Fruit fly (Drosophila melanogaster) whole organism, adult: Measurements from ENCODE around the gene CG13606.

Experiments used
- CG11617 ChIP-seq: fragments of 200-800 bp; sonication (Bioruptor generic); optimal IDR thresholded peaks from 2 replicates; lab custom pipeline; 2017; ENCODE audit warnings: mild to moderate bottlenecking, missing biosample characterization, missing genetic modification reagents, missing genetic modification characterization
- CG12768 ChIP-seq: fragments of 200-800 bp; sonication (Bioruptor generic); optimal IDR thresholded peaks from 2 replicates; lab custom pipeline; 2017; ENCODE audit warnings: missing biosample characterization, missing genetic modification characterization, mild to moderate bottlenecking, moderate library complexity, missing genetic modification reagents
- CG14711 ChIP-seq: fragments of 200-800 bp; sonication (Bioruptor generic); optimal IDR thresholded peaks from 2 replicates; lab custom pipeline; 2018; ENCODE audit warnings: missing biosample characterization, mild to moderate bottlenecking, missing genetic modification characterization, moderate library complexity
- CG1620 ChIP-seq: fragments of 200-800 bp; sonication (Bioruptor generic); optimal IDR thresholded peaks from 2 replicates; lab custom pipeline; 2016; ENCODE audit warnings: missing biosample characterization, missing genetic modification characterization
- CG33017 ChIP-seq: fragments of 200-800 bp; sonication (Bioruptor generic); optimal IDR thresholded peaks from 2 replicates; lab custom pipeline; 2018; ENCODE audit warnings: missing biosample characterization, mild to moderate bottlenecking, missing genetic modification characterization, moderate library complexity
- CG5204 ChIP-seq: fragments of 200-800 bp; sonication (Bioruptor generic); optimal IDR thresholded peaks from 2 replicates; lab custom pipeline; 2016; ENCODE audit warnings: missing biosample characterization, missing genetic modification characterization
- CG7045 ChIP-seq: fragments of 200-800 bp; sonication (Bioruptor generic); optimal IDR thresholded peaks from 2 replicates; lab custom pipeline; 2017; ENCODE audit warnings: missing biosample characterization, mild to moderate bottlenecking, missing genetic modification characterization
- CG7101 ChIP-seq: fragments of 200-800 bp; sonication (Bioruptor generic); optimal IDR thresholded peaks from 2 replicates; lab custom pipeline; 2018; ENCODE audit warnings: missing biosample characterization, mild to moderate bottlenecking, missing genetic modification characterization, moderate library complexity
- Clk ChIP-seq: fragments of 200-800 bp; sonication (Bioruptor generic); optimal IDR thresholded peaks from 2 replicates; lab custom pipeline; 2017; ENCODE audit warnings: missing biosample characterization, missing genetic modification characterization
- Crg-1 ChIP-seq: fragments of 200-800 bp; sonication (Bioruptor generic); optimal IDR thresholded peaks from 2 replicates; lab custom pipeline; 2016; ENCODE audit warnings: missing biosample characterization, missing genetic modification characterization
- Hr96 ChIP-seq: fragments of 200-800 bp; sonication (Bioruptor generic); optimal IDR thresholded peaks from 2 replicates; lab custom pipeline; 2016; ENCODE audit warnings: missing biosample characterization, missing genetic modification characterization
- Mnt ChIP-seq: fragments of 200-800 bp; sonication (Bioruptor generic); optimal IDR thresholded peaks from 2 replicates; lab custom pipeline; 2016; ENCODE audit warnings: missing biosample characterization, mild to moderate bottlenecking, missing genetic modification characterization
- bab1 ChIP-seq: fragments of 200-800 bp; sonication (Bioruptor generic); optimal IDR thresholded peaks from 3 replicates; lab custom pipeline; 2019; ENCODE audit warnings: missing biosample characterization, mild to moderate bottlenecking, missing genetic modification characterization, moderate library complexity
- cic ChIP-seq: fragments of 200-800 bp; sonication (Bioruptor generic); optimal IDR thresholded peaks from 2 replicates; lab custom pipeline; 2017; ENCODE audit warnings: missing biosample characterization, mild to moderate bottlenecking, missing genetic modification characterization, moderate library complexity
- cnc ChIP-seq, 2 experiments: fragments of >200 bp; optimal IDR thresholded peaks; 2 replicates each; lab custom pipeline; 2017
- kay ChIP-seq: fragments of 200-800 bp; sonication (Bioruptor generic); peaks from one replicate; lab custom pipeline; 2016; ENCODE audit warnings: missing biosample characterization, missing genetic modification characterization, borderline replicate concordance
- ovo ChIP-seq: fragments of 200-800 bp; sonication (Bioruptor generic); optimal IDR thresholded peaks from 2 replicates; lab custom pipeline; 2016; ENCODE audit warnings: missing biosample characterization, missing genetic modification characterization
- pad ChIP-seq: fragments of 200-800 bp; sonication (Bioruptor generic); optimal IDR thresholded peaks from 3 replicates; lab custom pipeline; 2017; ENCODE audit warnings: missing biosample characterization, missing genetic modification characterization, mild to moderate bottlenecking, moderate library complexity, missing genetic modification reagents
- tj ChIP-seq: fragments of 200-800 bp; sonication (Bioruptor generic); optimal IDR thresholded peaks from 3 replicates; lab custom pipeline; 2017; ENCODE audit warnings: missing biosample characterization, mild to moderate bottlenecking, missing genetic modification characterization, moderate library complexity
- toe ChIP-seq: fragments of 200-800 bp; sonication (Bioruptor generic); optimal IDR thresholded peaks from 2 replicates; lab custom pipeline; 2016; ENCODE audit warnings: missing biosample characterization, missing genetic modification characterization

Gene CG13606

dm6 chr3R:24169362-24169761 lies 3.1 kb upstream of the CG13606 start, which contains the start of gene CG5510:
CG5510 (minus strand) TSS chr3R:24169562.
- TF ChIP-seq Crg-1 (GFP tag; lab: Kevin White, UChicago) (peak; percentile 33), bab1 (GFP tag; lab: Kevin White, UChicago) (peak; percentile 79), cnc (optimal IDR thresholded peaks at IDR 0.05; lab: Kevin White, UChicago) (peak in 1 of 2 experiments; percentile 34), CG12768 (no peak), pad (peak; percentile 2), Clk (no peak), Hr96 (GFP tag; lab: Kevin White, UChicago) (no peak), toe (GFP tag; lab: Kevin White, UChicago) (no peak), CG1620 (peak; percentile 43), CG33017 (tag; lab: Kevin White, UChicago) (no peak), CG5204 (GFP tag; lab: Kevin White, UChicago) (no peak), kay (no peak), CG7101 (tag; lab: Kevin White, UChicago) (peak; percentile 28), ovo (GFP tag; lab: Kevin White, UChicago) (no peak), CG7045 (GFP tag; lab: Kevin White, UChicago) (no peak), CG14711 (tag; lab: Kevin White, UChicago) (peak; percentile 50), tj (GFP tag; lab: Kevin White, UChicago) (peak; percentile 18), CG11617 (GFP tag; lab: Kevin White, UChicago) (peak; percentile 27), cic (GFP tag; lab: Kevin White, UChicago) (peak; percentile 16), Mnt (GFP tag; lab: Kevin White, UChicago) (peak; percentile 40)

DNA sequence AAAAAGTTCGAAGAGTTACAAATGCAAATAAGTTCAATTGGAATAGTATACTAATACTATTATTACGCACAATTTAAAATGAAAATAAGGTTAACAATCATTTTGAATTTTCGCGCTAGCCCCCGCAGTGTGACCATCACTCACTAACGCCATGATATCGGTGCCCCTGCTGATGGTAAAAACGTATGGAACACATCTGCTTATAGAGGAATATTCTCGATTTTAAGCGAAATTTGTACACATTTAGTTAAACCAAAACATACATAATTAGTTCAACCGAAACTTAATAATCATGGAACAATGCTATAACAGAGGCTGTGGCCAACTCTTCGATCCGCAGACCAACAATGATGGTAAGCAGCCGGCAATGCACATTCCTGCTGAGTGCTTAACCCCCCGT lies 13.8 kb downstream of the CG13606 start, which contains the start of gene mora:
mora (plus strand) TSS at position 172 of the 400 bp plus-strand sequence.
- TF ChIP-seq toe (GFP tag; lab: Kevin White, UChicago) (no peak), CG7101 (tag; lab: Kevin White, UChicago) (no peak), Hr96 (GFP tag; lab: Kevin White, UChicago) (no peak)

dm6 chr3R:24188619-24189018 lies 16.2 kb downstream of the CG13606 start, which contains the start of gene CG5515:
CG5515 (minus strand) TSS chr3R:24188896.
- peak; percentile 70 for TF ChIP-seq Mnt (GFP tag; lab: Kevin White, UChicago)
- no peak for TF ChIP-seq cnc (optimal IDR thresholded peaks at IDR 0.05; lab: Kevin White, UChicago)
- TF ChIP-seq pad = peak; percentile 41
- peak; percentile 85 for TF ChIP-seq toe (GFP tag; lab: Kevin White, UChicago)
- TF ChIP-seq cic (GFP tag; lab: Kevin White, UChicago) = peak; percentile 18
- TF ChIP-seq bab1 (GFP tag; lab: Kevin White, UChicago) = peak; percentile 96
- peak; percentile 65 for TF ChIP-seq CG7101 (tag; lab: Kevin White, UChicago)
- TF ChIP-seq Crg-1 (GFP tag; lab: Kevin White, UChicago) = peak; percentile 68
- TF ChIP-seq CG14711 (tag; lab: Kevin White, UChicago) = peak; percentile 65
- peak; percentile 65 for TF ChIP-seq CG7045 (GFP tag; lab: Kevin White, UChicago)
- peak; percentile 57 for TF ChIP-seq CG33017 (tag; lab: Kevin White, UChicago)
- peak; percentile 87 for TF ChIP-seq CG5204 (GFP tag; lab: Kevin White, UChicago)
- peak; percentile 89 for TF ChIP-seq CG11617 (GFP tag; lab: Kevin White, UChicago)
- TF ChIP-seq tj (GFP tag; lab: Kevin White, UChicago) = peak; percentile 76
- peak; percentile 85 for TF ChIP-seq CG1620
- peak; percentile 23 for TF ChIP-seq CG12768
- peak; percentile 70 for TF ChIP-seq Hr96 (GFP tag; lab: Kevin White, UChicago)
- no peak for TF ChIP-seq Clk
- TF ChIP-seq kay = no peak
- peak; percentile 45 for TF ChIP-seq ovo (GFP tag; lab: Kevin White, UChicago)

- TF ChIP-seq toe (GFP tag; lab: Kevin White, UChicago) (peak; percentile 95), CG12768 (peak; percentile 90), ovo (GFP tag; lab: Kevin White, UChicago) (peak; percentile 86), pad (peak; percentile 76), bab1 (GFP tag; lab: Kevin White, UChicago) (peak; percentile 96), Clk (peak; percentile 77), CG7101 (tag; lab: Kevin White, UChicago) (peak; percentile 96), CG7045 (GFP tag; lab: Kevin White, UChicago) (peak; percentile 93), tj (GFP tag; lab: Kevin White, UChicago) (peak; percentile 81), cnc (optimal IDR thresholded peaks at IDR 0.05; lab: Kevin White, UChicago) (no peak), CG33017 (tag; lab: Kevin White, UChicago) (peak; percentile 94), Mnt (GFP tag; lab: Kevin White, UChicago) (peak; percentile 65), kay (no peak), Hr96 (GFP tag; lab: Kevin White, UChicago) (peak; percentile 86), CG5204 (GFP tag; lab: Kevin White, UChicago) (peak; percentile 92), Crg-1 (GFP tag; lab: Kevin White, UChicago) (peak; percentile 85), CG11617 (GFP tag; lab: Kevin White, UChicago) (peak; percentile 92), cic (GFP tag; lab: Kevin White, UChicago) (peak; percentile 63), CG1620 (peak; percentile 85), CG14711 (tag; lab: Kevin White, UChicago) (peak; percentile 92)
These were observed 21.0 kb downstream of the CG13606 start, which contains the start of the genes SMC6 and CG6204 for dm6 chr3R:24193373-24193879. SMC6 (minus strand) TSS chr3R:24193423. CG6204 (plus strand) TSS chr3R:24193832.

DNA sequence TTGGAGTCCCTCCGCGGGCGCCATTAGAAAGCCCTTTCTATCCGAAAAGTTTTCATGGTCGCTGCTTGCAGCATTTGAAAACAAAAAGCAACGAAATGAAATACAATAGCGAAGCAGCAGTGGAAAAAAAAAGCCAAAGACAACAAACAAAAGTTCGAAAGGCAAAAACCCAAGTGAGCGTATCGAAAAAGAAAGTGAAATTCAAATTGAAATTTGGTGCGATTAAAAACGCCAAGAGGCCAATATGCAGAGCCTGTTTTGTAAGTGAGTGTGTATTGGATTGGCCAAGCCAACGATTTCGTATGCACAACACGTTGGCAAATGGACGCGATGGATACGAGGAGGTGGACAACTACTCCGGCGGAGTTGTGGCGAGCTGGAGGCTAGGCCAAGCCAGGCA lies 30.3 kb downstream of the CG13606 start:
- TF ChIP-seq cnc (optimal IDR thresholded peaks at IDR 0.05; lab: Kevin White, UChicago) = no peak
- TF ChIP-seq bab1 (GFP tag; lab: Kevin White, UChicago) = no peak
- no peak for TF ChIP-seq CG33017 (tag; lab: Kevin White, UChicago)
- TF ChIP-seq cic (GFP tag; lab: Kevin White, UChicago) = no peak
- no peak for TF ChIP-seq ovo (GFP tag; lab: Kevin White, UChicago)
- no peak for TF ChIP-seq Crg-1 (GFP tag; lab: Kevin White, UChicago)
